Fruit fly (Drosophila melanogaster): Measurements from ENCODE around the gene Bdp1.

dm6 chr2L:13387255-13387654 is 13.6 kb upstream of the Bdp1 start, which contains the start of the genes Ing5 and CG7099:
- TF ChIP-seq CG8478 (optimal IDR thresholded peaks at IDR 0.05), result no peak
- no peak for TF ChIP-seq CTCF (optimal IDR thresholded peaks at IDR 0.05)

Data from S2 (cell line).